Fruit fly (Drosophila melanogaster) whole organism, embryonic: ENCODE results near the gene CG15322.

Experiments
- Atf6 ChIP-seq: fragments of 200-800 bp; sonication (Bioruptor generic); IDR thresholded peaks from 2 replicates; pipeline ENCODE4 v1.3.6; 2022; ENCODE audit warnings: missing biosample characterization, missing genetic modification characterization
- Awh ChIP-seq: fragments of 200-800 bp; sonication (Bioruptor generic); IDR thresholded peaks from 2 replicates; pipeline ENCODE4, ENCODE4 v1.3.6; 2022; ENCODE audit warnings: missing biosample characterization, missing genetic modification characterization
- CG10147 ChIP-seq: fragments of 200-800 bp; sonication (Bioruptor generic); optimal IDR thresholded peaks from 2 replicates; lab custom pipeline; 2019; ENCODE audit warnings: missing biosample characterization, mild to moderate bottlenecking, missing genetic modification characterization, moderate library complexity
- CG11247 ChIP-seq: fragments of 200-800 bp; sonication (Bioruptor generic); IDR thresholded peaks from 2 replicates; pipeline ENCODE4 v1.3.6; 2022; ENCODE audit warnings: missing biosample characterization, missing genetic modification characterization
- CG11504 ChIP-seq: fragments of 200-800 bp; sonication (Bioruptor generic); optimal IDR thresholded peaks from 3 replicates; lab custom pipeline; 2019; ENCODE audit warnings: missing biosample characterization, mild to moderate bottlenecking, missing genetic modification characterization, moderate library complexity
- CG11723 ChIP-seq: fragments of 200-800 bp; sonication (Bioruptor generic); optimal IDR thresholded peaks from 2 replicates; lab custom pipeline; 2017; ENCODE audit warnings: missing biosample characterization, mild to moderate bottlenecking, missing genetic modification characterization
- CG12104 ChIP-seq: fragments of 200-800 bp; sonication (Bioruptor generic); optimal IDR thresholded peaks from 3 replicates; lab custom pipeline; 2016; ENCODE audit warnings: missing biosample characterization, missing genetic modification characterization
- CG12155 ChIP-seq: fragments of 200-800 bp; sonication (Bioruptor generic); optimal IDR thresholded peaks from 3 replicates; lab custom pipeline; 2016; ENCODE audit warnings: missing biosample characterization, missing genetic modification characterization
- CG12769 ChIP-seq: fragments of 200-800 bp; sonication (Bioruptor generic); optimal IDR thresholded peaks from 2 replicates; lab custom pipeline; 2019; ENCODE audit warnings: missing biosample characterization, mild to moderate bottlenecking, missing genetic modification characterization, moderate library complexity
- CG1603 ChIP-seq: fragments of 200-800 bp; sonication (Bioruptor generic); optimal IDR thresholded peaks from 2 replicates; lab custom pipeline; 2019; ENCODE audit warnings: missing biosample characterization, mild to moderate bottlenecking, missing genetic modification characterization, moderate library complexity
- CG17912 ChIP-seq: fragments of 200-800 bp; sonication (Bioruptor generic); optimal IDR thresholded peaks from 2 replicates; lab custom pipeline; 2018; ENCODE audit warnings: missing biosample characterization, mild to moderate bottlenecking, missing genetic modification characterization
- CG1792 ChIP-seq: fragments of 200-800 bp; sonication (Bioruptor generic); optimal IDR thresholded peaks from 2 replicates; lab custom pipeline; 2016; ENCODE audit warnings: missing biosample characterization, missing genetic modification characterization
- CG18764 ChIP-seq: fragments of 200-800 bp; sonication (Bioruptor generic); optimal IDR thresholded peaks from 3 replicates; lab custom pipeline; 2016; ENCODE audit warnings: missing biosample characterization, missing genetic modification characterization
- CG2116 ChIP-seq: fragments of 200-800 bp; sonication (Bioruptor generic); optimal IDR thresholded peaks from 3 replicates; lab custom pipeline; 2018; ENCODE audit warnings: missing biosample characterization, mild to moderate bottlenecking, missing genetic modification characterization
- CG2875 ChIP-seq: fragments of 200-800 bp; sonication (Bioruptor generic); optimal IDR thresholded peaks from 2 replicates; lab custom pipeline; 2017; ENCODE audit warnings: missing biosample characterization, mild to moderate bottlenecking, missing genetic modification characterization, missing genetic modification reagents
- CG3838 ChIP-seq: fragments of 200-800 bp; sonication (Bioruptor generic); optimal IDR thresholded peaks from 3 replicates; lab custom pipeline; 2016; ENCODE audit warnings: missing biosample characterization, missing genetic modification characterization
- CG3847 ChIP-seq: fragments of 200-800 bp; sonication (Bioruptor generic); IDR thresholded peaks from 2 replicates; pipeline ENCODE4 v1.3.6; 2022; ENCODE audit warnings: missing biosample characterization, missing genetic modification characterization
- CG6813 ChIP-seq: fragments of 200-800 bp; sonication (Bioruptor generic); optimal IDR thresholded peaks from 2 replicates; lab custom pipeline; 2017; ENCODE audit warnings: missing biosample characterization, missing genetic modification characterization, mild to moderate bottlenecking, moderate library complexity, missing genetic modification reagents
- CG8089 ChIP-seq: fragments of 200-800 bp; sonication (Bioruptor generic); optimal IDR thresholded peaks from 3 replicates; lab custom pipeline; 2016; ENCODE audit warnings: missing biosample characterization, missing genetic modification characterization
- CG8765 ChIP-seq: fragments of 200-800 bp; sonication (Bioruptor generic); IDR thresholded peaks from 2 replicates; pipeline ENCODE4 v1.3.6; 2022; ENCODE audit warnings: missing biosample characterization, missing genetic modification characterization
- CG9609 ChIP-seq: fragments of 200-800 bp; sonication (Bioruptor generic); optimal IDR thresholded peaks from 3 replicates; lab custom pipeline; 2016; ENCODE audit warnings: missing biosample characterization, missing genetic modification characterization
- CoRest ChIP-seq: fragments of 200-800 bp; sonication (Bioruptor generic); optimal IDR thresholded peaks from 3 replicates; lab custom pipeline; 2018; ENCODE audit warnings: missing biosample characterization, mild to moderate bottlenecking, missing genetic modification characterization, moderate library complexity
- CrebB ChIP-seq: fragments of 200-800 bp; sonication (Bioruptor generic); optimal IDR thresholded peaks from 3 replicates; lab custom pipeline; 2018; ENCODE audit warnings: missing biosample characterization, mild to moderate bottlenecking, missing genetic modification characterization
- Doc3 ChIP-seq: fragments of 200-800 bp; sonication (Bioruptor generic); IDR thresholded peaks from 3 replicates; pipeline ENCODE4 v1.3.6; 2022; ENCODE audit warnings: missing biosample characterization, missing genetic modification characterization; ENCODE audit not compliant: partially characterized antibody
- HLH54F ChIP-seq: fragments of 200-800 bp; sonication (Bioruptor generic); optimal IDR thresholded peaks from 3 replicates; lab custom pipeline; 2016; ENCODE audit warnings: missing biosample characterization, missing genetic modification characterization
- Hey ChIP-seq: fragments of 200-800 bp; sonication (Bioruptor generic); optimal IDR thresholded peaks from 3 replicates; lab custom pipeline; 2018; ENCODE audit warnings: missing biosample characterization, mild to moderate bottlenecking, missing genetic modification characterization
- Lhr ChIP-seq: fragments of 200-800 bp; sonication (Bioruptor generic); optimal IDR thresholded peaks from 3 replicates; lab custom pipeline; 2017; ENCODE audit warnings: mild to moderate bottlenecking, missing biosample characterization, missing genetic modification reagents, missing genetic modification characterization
- Neu2 ChIP-seq: fragments of 200-800 bp; sonication (Bioruptor generic); optimal IDR thresholded peaks from 3 replicates; lab custom pipeline; 2016; ENCODE audit warnings: missing biosample characterization, missing genetic modification characterization, borderline replicate concordance
- Nf-YA ChIP-seq: fragments of 200-800 bp; sonication (Bioruptor generic); IDR thresholded peaks from 2 replicates; pipeline ENCODE4 v1.3.6; 2022; ENCODE audit warnings: missing biosample characterization, missing genetic modification characterization
- Opbp ChIP-seq: fragments of 200-800 bp; sonication (Bioruptor generic); IDR thresholded peaks from 3 replicates; pipeline ENCODE4 v1.3.6; 2022; ENCODE audit warnings: missing biosample characterization, missing genetic modification characterization; ENCODE audit not compliant: partially characterized antibody
- Optix ChIP-seq: fragments of 200-800 bp; sonication (Bioruptor generic); IDR thresholded peaks from 3 replicates; pipeline ENCODE4 v1.3.6; 2022; ENCODE audit warnings: missing biosample characterization, missing genetic modification characterization
- bigmax ChIP-seq: fragments of 200-800 bp; sonication (Bioruptor generic); optimal IDR thresholded peaks from 2 replicates; lab custom pipeline; 2018; ENCODE audit warnings: missing biosample characterization, mild to moderate bottlenecking, missing genetic modification characterization
- cad ChIP-seq: fragments of >200 bp; optimal IDR thresholded peaks from 2 replicates; lab custom pipeline; 2017; ENCODE audit warnings: missing biosample characterization, missing genetic modification characterization
- cato ChIP-seq: fragments of 200-800 bp; sonication (Bioruptor generic); optimal IDR thresholded peaks from 2 replicates; lab custom pipeline; 2016; ENCODE audit warnings: missing biosample characterization, missing genetic modification characterization, borderline replicate concordance
- disco-r ChIP-seq: fragments of 200-800 bp; sonication (Bioruptor generic); optimal IDR thresholded peaks from 2 replicates; lab custom pipeline; 2016; ENCODE audit warnings: missing biosample characterization, missing genetic modification characterization
- fd96Cb ChIP-seq: fragments of 200-800 bp; sonication (Bioruptor generic); optimal IDR thresholded peaks from 2 replicates; lab custom pipeline; 2018; ENCODE audit warnings: missing biosample characterization, mild to moderate bottlenecking, missing genetic modification characterization, moderate library complexity
- gsb ChIP-seq: fragments of 200-800 bp; sonication (Bioruptor generic); IDR thresholded peaks from 2 replicates; pipeline ENCODE4 v1.3.6; 2022; ENCODE audit warnings: missing biosample characterization, missing genetic modification characterization
- knrl ChIP-seq: fragments of 200-800 bp; sonication (Bioruptor generic); IDR thresholded peaks from 3 replicates; pipeline ENCODE4 v1.3.6; 2022; ENCODE audit warnings: missing biosample characterization, missing genetic modification characterization; ENCODE audit not compliant: partially characterized antibody
- lab ChIP-seq: fragments of 200-800 bp; sonication (Bioruptor generic); optimal IDR thresholded peaks from 3 replicates; lab custom pipeline; 2017; ENCODE audit warnings: missing biosample characterization, missing genetic modification characterization, mild to moderate bottlenecking, moderate library complexity, missing genetic modification reagents
- lola ChIP-seq, 3 experiments: fragments of >200 bp in 2 of 3; fragments of 200-800 bp in 1 of 3; sonication (Bioruptor generic) in 1 of 3; optimal IDR thresholded peaks; 2 replicates each; lab custom pipeline; 2017 to 2019; ENCODE audit warnings: missing biosample characterization in 3 of 3, missing genetic modification characterization in 3 of 3, mild to moderate bottlenecking in 1 of 3, moderate library complexity in 1 of 3
- lov ChIP-seq, 2 experiments: fragments of 200-800 bp in 1 of 2; fragments of >200 bp in 1 of 2; sonication (Bioruptor generic) in 1 of 2; IDR thresholded peaks in 1 of 2; optimal IDR thresholded peaks in 1 of 2; 2 replicates in 1 of 2; 3 replicates in 1 of 2; pipeline versions ENCODE4 v1.3.6 to Lab custom; 2017 to 2022; ENCODE audit warnings: missing biosample characterization in 1 of 2, missing genetic modification characterization in 1 of 2
- onecut ChIP-seq: fragments of 200-800 bp; sonication (Bioruptor generic); IDR thresholded peaks from 2 replicates; pipeline ENCODE4 v1.3.6; 2022; ENCODE audit warnings: missing biosample characterization, missing genetic modification characterization
- repo ChIP-seq: fragments of 200-800 bp; sonication (Bioruptor generic); optimal IDR thresholded peaks from 2 replicates; lab custom pipeline; 2016; ENCODE audit warnings: missing biosample characterization, missing genetic modification characterization
- row ChIP-seq: fragments of 200-800 bp; sonication (Bioruptor generic); IDR thresholded peaks from 3 replicates; pipeline ENCODE4 v1.3.6; 2022; ENCODE audit warnings: missing biosample characterization, missing genetic modification characterization
- sd ChIP-seq: fragments of 200-800 bp; sonication (Bioruptor generic); optimal IDR thresholded peaks from 3 replicates; lab custom pipeline; 2018; ENCODE audit warnings: missing biosample characterization, mild to moderate bottlenecking, missing genetic modification characterization, moderate library complexity
- ssp ChIP-seq: fragments of 200-800 bp; sonication (Bioruptor generic); IDR thresholded peaks from 2 replicates; pipeline ENCODE4 v1.3.6; 2022; ENCODE audit warnings: missing biosample characterization, missing genetic modification characterization
- unc-4 ChIP-seq: fragments of 200-800 bp; sonication (Bioruptor generic); IDR thresholded peaks from 2 replicates; pipeline ENCODE4 v1.3.6; 2022; ENCODE audit warnings: missing biosample characterization, missing genetic modification characterization; ENCODE audit not compliant: partially characterized antibody
- zen ChIP-seq: fragments of 200-800 bp; sonication (Bioruptor generic); optimal IDR thresholded peaks from 3 replicates; lab custom pipeline; 2018; ENCODE audit warnings: missing biosample characterization, mild to moderate bottlenecking, missing genetic modification characterization, moderate library complexity
- zfh2 ChIP-seq: fragments of 200-800 bp; sonication (Bioruptor generic); optimal IDR thresholded peaks from 2 replicates; lab custom pipeline; 2016; ENCODE audit warnings: missing biosample characterization, missing genetic modification characterization

The CG15322 gene

DNA sequence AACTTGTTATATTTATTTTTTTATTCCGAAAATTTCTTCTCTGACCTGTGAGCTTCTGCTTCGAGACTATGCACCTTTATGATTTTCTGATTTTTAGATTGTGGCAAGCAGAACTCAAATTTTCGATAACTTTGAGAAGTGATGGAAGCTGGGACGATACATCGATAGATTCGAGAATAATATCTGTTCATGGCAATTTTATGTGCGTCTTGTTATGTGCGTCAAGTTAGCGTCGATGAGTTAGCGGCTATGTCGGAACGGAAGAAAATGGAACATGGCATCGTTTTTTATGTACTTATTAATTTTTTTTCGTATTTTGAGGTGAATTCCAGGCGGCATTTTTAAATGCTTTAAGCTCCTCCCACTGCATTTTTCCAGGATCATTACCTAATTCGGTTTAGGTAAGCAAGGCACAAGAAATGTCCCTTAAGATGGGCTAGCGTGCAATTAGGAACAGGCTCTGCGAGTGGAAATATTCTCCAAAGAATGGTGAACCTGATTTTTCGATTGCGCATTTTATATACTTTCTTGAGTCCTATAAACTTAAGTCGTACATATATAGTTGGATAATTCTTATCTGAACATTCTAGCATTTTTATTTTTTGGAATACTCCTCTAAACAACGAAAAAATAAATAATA lies 32.5 kb downstream of the CG15322 start, which contains the start of gene Phf7 (continued):
- TF ChIP-seq knrl = peak; percentile 81
- peak; percentile 72 for TF ChIP-seq unc-4
- TF ChIP-seq lov (optimal IDR thresholded peaks at IDR 0.05; lab: Kevin White, UChicago) = no peak
- no peak for TF ChIP-seq lov (GFP tag; IDR thresholded peaks at IDR 0.05; lab: Robert Waterston, UW)
- no peak for TF ChIP-seq Awh (GFP tag; lab: Robert Waterston, UW)
- TF ChIP-seq Optix (GFP tag; lab: Robert Waterston, UW) = no peak
- no peak for TF ChIP-seq HLH54F
- no peak for TF ChIP-seq lola (GFP tag; optimal IDR thresholded peaks at IDR 0.05; lab: Kevin White, UChicago)
- no peak for TF ChIP-seq lab (GFP tag; lab: Kevin White, UChicago)
- no peak for TF ChIP-seq gsb
- no peak for TF ChIP-seq CG12104 (GFP tag; lab: Kevin White, UChicago)
- peak; percentile 62 for TF ChIP-seq CG2116
- no peak for TF ChIP-seq Atf6
- TF ChIP-seq CG1792 (GFP tag; lab: Kevin White, UChicago) = no peak
- TF ChIP-seq CG2875 = no peak
- no peak for TF ChIP-seq sd (tag; lab: Kevin White, UChicago)
- no peak for TF ChIP-seq cato (GFP tag; lab: Kevin White, UChicago)
- TF ChIP-seq CG11723 = no peak
- TF ChIP-seq Neu2 (GFP tag; lab: Kevin White, UChicago) = no peak
- TF ChIP-seq Nf-YA (GFP tag; lab: Robert Waterston, UW) = no peak
- TF ChIP-seq ssp = peak; percentile 78
- TF ChIP-seq CG10147 (GFP tag; lab: Kevin White, UChicago) = no peak
- TF ChIP-seq CG17912 (GFP tag; lab: Kevin White, UChicago) = no peak
- TF ChIP-seq Hey = no peak
- TF ChIP-seq CG8089 (GFP tag; lab: Kevin White, UChicago) = no peak
- no peak for TF ChIP-seq zen (tag; lab: Kevin White, UChicago)
- no peak for TF ChIP-seq CG11504 (tag; lab: Kevin White, UChicago)
- peak; percentile 49 for TF ChIP-seq Lhr (GFP tag; lab: Kevin White, UChicago)
- TF ChIP-seq CoRest = peak; percentile 23
- TF ChIP-seq CG6813 (GFP tag; lab: Kevin White, UChicago) = no peak
- TF ChIP-seq CG8765 = no peak
- TF ChIP-seq disco-r = no peak
- TF ChIP-seq onecut (GFP tag; lab: Robert Waterston, UW) = no peak
- TF ChIP-seq CG9609 (GFP tag; lab: Kevin White, UChicago) = no peak
- peak; percentile 82 for TF ChIP-seq Opbp
- no peak for TF ChIP-seq CG18764 (GFP tag; lab: Kevin White, UChicago)
- no peak for TF ChIP-seq CG12769 (tag; lab: Kevin White, UChicago)
- TF ChIP-seq row = peak; percentile 67
- TF ChIP-seq CG3847 (GFP tag; lab: Robert Waterston, UW) = 0 out of 2 replicates have a peak, but pooled peaks have one; percentile 12
- no peak for TF ChIP-seq CG12155 (GFP tag; lab: Kevin White, UChicago)
- peak; percentile 100 for TF ChIP-seq CG1603 (tag; lab: Kevin White, UChicago)
- TF ChIP-seq cad (GFP tag; lab: Kevin White, UChicago) = no peak
- TF ChIP-seq fd96Cb (tag; lab: Kevin White, UChicago) = no peak
- TF ChIP-seq Doc3 (GFP tag; lab: Robert Waterston, UW) = peak; percentile 56
- TF ChIP-seq CrebB = no peak
- no peak for TF ChIP-seq CG11247 (GFP tag; lab: Robert Waterston, UW)
- TF ChIP-seq bigmax (GFP tag; lab: Kevin White, UChicago) = no peak
- TF ChIP-seq zfh2 (GFP tag; lab: Kevin White, UChicago) = no peak
- no peak for TF ChIP-seq CG3838 (GFP tag; lab: Kevin White, UChicago)
- no peak for TF ChIP-seq repo (GFP tag; lab: Kevin White, UChicago)
